Worm (Caenorhabditis elegans) whole organism, L1 larva: ENCODE results near the gene add-1.
A peak's percentile ranks its signal among the peaks of the same experiment; 100 is the strongest.

ENCODE experiments used
- C04F5.9 ChIP-seq: sonication (generic microtip); optimal IDR thresholded peaks from 2 replicates; lab custom pipeline; 2016; ENCODE audit warnings: missing genetic modification characterization, missing compliant biosample characterization
- C16A3.4 ChIP-seq: fragments of 150-350 bp; optimal IDR thresholded peaks from 2 replicates; lab custom pipeline; 2014; ENCODE audit warnings: missing biosample characterization, missing genetic modification characterization
- F16B12.6 ChIP-seq: fragments of 150-350 bp; optimal IDR thresholded peaks from 2 replicates; lab custom pipeline; 2014; ENCODE audit warnings: missing biosample characterization, missing genetic modification characterization
- Y116A8C.19 ChIP-seq: sonication (generic microtip); optimal IDR thresholded peaks from 2 replicates; lab custom pipeline; 2016; ENCODE audit warnings: missing compliant biosample characterization, missing genetic modification characterization, borderline replicate concordance
- aha-1 ChIP-seq: fragments of 150-350 bp; optimal IDR thresholded peaks from 2 replicates; lab custom pipeline; 2014; ENCODE audit warnings: missing biosample characterization, missing genetic modification characterization
- blmp-1 ChIP-seq: fragments of 150-350 bp; optimal IDR thresholded peaks from 2 replicates; lab custom pipeline; 2014; ENCODE audit warnings: missing biosample characterization, missing genetic modification characterization
- ceh-82 ChIP-seq, 3 experiments: fragments of 150-350 bp in 1 of 3; sonication (generic microtip) in 2 of 3; optimal IDR thresholded peaks; 2 replicates each; lab custom pipeline; 2014 to 2017; ENCODE audit warnings: missing biosample characterization in 3 of 3, missing genetic modification characterization in 3 of 3
- ceh-90 ChIP-seq: sonication (generic microtip); optimal IDR thresholded peaks from 2 replicates; lab custom pipeline; 2016; ENCODE audit warnings: missing genetic modification characterization, missing compliant biosample characterization
- ces-1 ChIP-seq: fragments of 150-350 bp; optimal IDR thresholded peaks from 2 replicates; lab custom pipeline; 2014; ENCODE audit warnings: missing biosample characterization, missing genetic modification reagents, missing genetic modification characterization
- efl-3 ChIP-seq: fragments of 200-800 bp; sonication (Bioruptor generic); optimal IDR thresholded peaks from 2 replicates; lab custom pipeline; 2018; ENCODE audit warnings: mild to moderate bottlenecking, missing genetic modification characterization, missing compliant biosample characterization
- egl-27 ChIP-seq, 2 experiments: fragments of 150-350 bp in 1 of 2; sonication (generic microtip); optimal IDR thresholded peaks; 3 replicates each; lab custom pipeline; 2017 to 2018; ENCODE audit warnings: missing biosample characterization in 2 of 2, missing genetic modification characterization in 2 of 2, missing genetic modification reagents in 2 of 2
- elt-3 ChIP-seq, 6 experiments: fragments of 150-350 bp in 1 of 6; sonication (generic microtip); optimal IDR thresholded peaks; 2 replicates each; lab custom pipeline; 2017 to 2018; ENCODE audit warnings: missing biosample characterization in 6 of 6, missing genetic modification characterization in 6 of 6, inconsistent platforms in 1 of 6
- fos-1 ChIP-seq: fragments of 150-350 bp; optimal IDR thresholded peaks from 2 replicates; lab custom pipeline; 2014; ENCODE audit warnings: missing biosample characterization, missing genetic modification characterization
- grh-1 ChIP-seq: fragments of 200-800 bp; sonication (Bioruptor generic); IDR thresholded peaks from 2 replicates; pipeline ENCODE4 v1.3.6; 2022; ENCODE audit warnings: missing genetic modification reagents, missing genetic modification characterization, missing compliant biosample characterization
- hlh-17 ChIP-seq: fragments of 200-800 bp; sonication (Bioruptor generic); optimal IDR thresholded peaks from 2 replicates; lab custom pipeline; 2018; ENCODE audit warnings: missing genetic modification characterization, mild to moderate bottlenecking, missing compliant biosample characterization, moderate library complexity, borderline replicate concordance
- hlh-4 ChIP-seq: sonication (generic microtip); optimal IDR thresholded peaks from 2 replicates; lab custom pipeline; 2016; ENCODE audit warnings: mild to moderate bottlenecking, missing genetic modification characterization, missing compliant biosample characterization
- hpl-2 ChIP-seq: fragments of 150-350 bp; optimal IDR thresholded peaks from 2 replicates; lab custom pipeline; 2014; ENCODE audit warnings: missing biosample characterization, missing genetic modification reagents, missing genetic modification characterization
- lin-13 ChIP-seq: fragments of 150-350 bp; optimal IDR thresholded peaks from 2 replicates; lab custom pipeline; 2014; ENCODE audit warnings: missing biosample characterization, missing genetic modification reagents, missing genetic modification characterization
- lin-14 ChIP-seq: fragments of 200-800 bp; sonication (Bioruptor generic); optimal IDR thresholded peaks from 2 replicates; lab custom pipeline; 2018; ENCODE audit warnings: mild to moderate bottlenecking, missing genetic modification characterization, moderate library complexity, missing compliant biosample characterization
- lin-35 ChIP-seq, 2 experiments: fragments of 150-350 bp; optimal IDR thresholded peaks; 2 replicates each; lab custom pipeline; 2014; ENCODE audit warnings: missing biosample characterization in 2 of 2, missing genetic modification characterization in 2 of 2, missing genetic modification reagents in 2 of 2
- lsy-2 ChIP-seq, 2 experiments: fragments of 150-350 bp; optimal IDR thresholded peaks; 2 replicates each; lab custom pipeline; 2014; ENCODE audit warnings: missing biosample characterization in 2 of 2, missing genetic modification characterization in 2 of 2
- mab-9 ChIP-seq: fragments of 200-800 bp; sonication (Bioruptor generic); IDR thresholded peaks from 2 replicates; pipeline ENCODE4 v1.3.6; 2022; ENCODE audit warnings: missing genetic modification reagents, missing genetic modification characterization, missing compliant biosample characterization
- mdl-1 ChIP-seq, 2 experiments: fragments of 150-350 bp; optimal IDR thresholded peaks; 2 replicates each; lab custom pipeline; 2014 to 2017; ENCODE audit warnings: missing biosample characterization in 2 of 2, missing genetic modification characterization in 2 of 2, inconsistent platforms in 1 of 2
- mep-1 ChIP-seq: fragments of 150-350 bp; optimal IDR thresholded peaks from 2 replicates; lab custom pipeline; 2014; ENCODE audit warnings: missing biosample characterization, missing genetic modification characterization
- nhr-11 ChIP-seq: fragments of 150-350 bp; optimal IDR thresholded peaks from 2 replicates; lab custom pipeline; 2014; ENCODE audit warnings: missing biosample characterization, missing genetic modification characterization
- nhr-20 ChIP-seq: sonication (generic microtip); optimal IDR thresholded peaks from 2 replicates; lab custom pipeline; 2016; ENCODE audit warnings: mild to moderate bottlenecking, missing genetic modification characterization, missing compliant biosample characterization
- nhr-47 ChIP-seq: sonication (generic microtip); optimal IDR thresholded peaks from 2 replicates; lab custom pipeline; 2016; ENCODE audit warnings: mild to moderate bottlenecking, missing genetic modification characterization, moderate library complexity, missing compliant biosample characterization
- nhr-71 ChIP-seq: sonication (generic microtip); optimal IDR thresholded peaks from 2 replicates; lab custom pipeline; 2016; ENCODE audit warnings: mild to moderate bottlenecking, missing genetic modification characterization, moderate library complexity, missing compliant biosample characterization
- nhr-84 ChIP-seq: sonication (generic microtip); optimal IDR thresholded peaks from 2 replicates; lab custom pipeline; 2017; ENCODE audit warnings: missing biosample characterization, missing genetic modification characterization
- nhr-85 ChIP-seq: sonication (generic microtip); peaks from one replicate; lab custom pipeline; 2016; ENCODE audit warnings: missing genetic modification characterization, inconsistent platforms, missing compliant biosample characterization
- rnt-1 ChIP-seq: sonication (generic microtip); optimal IDR thresholded peaks from 2 replicates; lab custom pipeline; 2016; ENCODE audit warnings: mild to moderate bottlenecking, missing genetic modification characterization, moderate library complexity, missing compliant biosample characterization
- snu-23 ChIP-seq: sonication (generic microtip); optimal IDR thresholded peaks from 2 replicates; lab custom pipeline; 2016; ENCODE audit warnings: missing genetic modification characterization, missing compliant biosample characterization
- tbx-2 ChIP-seq: sonication (generic microtip); optimal IDR thresholded peaks from 2 replicates; lab custom pipeline; 2016; ENCODE audit warnings: missing genetic modification characterization, missing compliant biosample characterization
- unc-62 ChIP-seq: fragments of 150-350 bp; optimal IDR thresholded peaks from 2 replicates; lab custom pipeline; 2014; ENCODE audit warnings: missing biosample characterization, missing genetic modification reagents, missing genetic modification characterization
- unc-86 ChIP-seq: sonication (generic microtip); optimal IDR thresholded peaks from 2 replicates; lab custom pipeline; 2016; ENCODE audit warnings: missing genetic modification characterization, missing compliant biosample characterization
- xbp-1 ChIP-seq: sonication (generic microtip); optimal IDR thresholded peaks from 2 replicates; lab custom pipeline; 2016; ENCODE audit warnings: missing genetic modification characterization, missing compliant biosample characterization
- zag-1 ChIP-seq: fragments of 150-350 bp; optimal IDR thresholded peaks from 2 replicates; lab custom pipeline; 2014; ENCODE audit warnings: missing biosample characterization, missing genetic modification characterization
- ztf-4 ChIP-seq: fragments of 150-350 bp; optimal IDR thresholded peaks from 2 replicates; lab custom pipeline; 2014; ENCODE audit warnings: missing biosample characterization, missing genetic modification characterization

Gene add-1

ce11 chrX:4899623-4900022, 39.8 kb upstream of the add-1 start (continued):
- TF ChIP-seq egl-27 (tag; optimal IDR thresholded peaks at IDR 0.05; lab: Kevin White, UChicago) (no peak), mab-9 (GFP tag; lab: Robert Waterston, UW) (no peak)

DNA sequence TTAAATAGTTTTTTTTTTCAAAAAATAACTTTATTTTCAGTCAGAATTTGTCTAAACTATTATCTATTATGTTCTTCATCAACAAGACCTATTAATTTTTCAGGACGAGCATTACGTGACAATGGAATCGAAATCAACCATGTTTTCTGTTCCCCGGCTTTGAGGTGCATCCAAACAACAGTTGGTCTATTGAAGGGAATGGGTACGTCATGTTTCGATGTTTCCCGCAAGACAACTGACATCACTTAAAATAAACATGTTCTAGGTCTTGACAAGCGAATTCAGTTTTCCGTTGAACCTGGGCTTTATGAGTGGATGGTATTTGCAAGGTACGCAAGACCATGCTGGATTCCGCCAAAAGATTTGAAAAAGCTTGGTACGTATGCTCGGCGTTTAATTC, 35.4 kb upstream of the add-1 start:
- TF ChIP-seq hlh-17 (GFP tag; lab: Kevin White, UChicago) (no peak), hpl-2 (GFP tag; lab: Kevin White, UChicago) (no peak), lin-14 (GFP tag; lab: Kevin White, UChicago) (peak; percentile 51), ces-1 (GFP tag; lab: Kevin White, UChicago) (no peak), rnt-1 (tag; lab: Kevin White, UChicago) (peak; percentile 61), fos-1 (no peak), nhr-71 (tag; lab: Kevin White, UChicago) (peak; percentile 12), grh-1 (GFP tag; lab: Robert Waterston, UW) (no peak), blmp-1 (tag; lab: Kevin White, UChicago) (no peak), Y116A8C.19 (no peak)

DNA sequence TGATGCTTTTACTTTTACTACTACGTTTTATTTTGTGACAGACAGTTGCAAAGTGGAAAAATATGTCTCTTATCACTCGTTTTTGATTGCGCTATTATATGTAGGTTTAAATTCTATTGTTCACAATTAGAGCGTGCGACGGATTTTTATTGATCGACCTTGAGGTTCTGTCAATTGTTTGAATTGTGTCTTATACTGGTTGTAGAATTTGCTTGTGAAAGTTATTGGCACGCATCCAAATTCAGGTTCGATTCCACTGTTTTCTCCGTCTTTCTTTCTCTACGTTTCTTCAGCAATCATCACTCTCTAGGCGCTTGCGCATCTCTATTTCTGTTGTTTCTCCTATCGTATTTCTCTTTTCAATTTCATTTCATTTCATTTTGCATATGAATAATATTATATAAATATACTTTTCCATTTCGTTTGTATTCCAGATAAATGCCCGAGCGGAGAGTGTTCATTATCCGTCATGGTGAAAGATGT, 33.8 kb upstream of the add-1 start, which contains the start of gene T07F12.1:
TSS of gene T07F12.1 (plus strand) at position 433 of the 483 bp plus-strand sequence.
- peak in 1 of 2 experiments; percentile 20 for TF ChIP-seq mdl-1 (tag; optimal IDR thresholded peaks at IDR 0.05; lab: Kevin White, UChicago)
- TF ChIP-seq nhr-84, result no peak
- no peak for TF ChIP-seq ceh-82 (tag; optimal IDR thresholded peaks at IDR 0.05; lab: Kevin White, UChicago)
- TF ChIP-seq unc-62 (GFP tag; lab: Kevin White, UChicago), result no peak
- TF ChIP-seq xbp-1 (tag; lab: Kevin White, UChicago), result peak; percentile 6
- no peak for TF ChIP-seq aha-1 (tag; lab: Kevin White, UChicago)
- TF ChIP-seq nhr-11 (tag; lab: Kevin White, UChicago), result no peak
- TF ChIP-seq lin-14 (GFP tag; lab: Kevin White, UChicago), result peak; percentile 80
- TF ChIP-seq ceh-90 (tag; lab: Kevin White, UChicago), result no peak
- TF ChIP-seq C04F5.9 (tag; lab: Kevin White, UChicago), result no peak
- peak; percentile 39 for TF ChIP-seq nhr-71 (tag; lab: Kevin White, UChicago)
- TF ChIP-seq blmp-1 (tag; lab: Kevin White, UChicago), result peak; percentile 98
- no peak for TF ChIP-seq unc-86 (tag; lab: Kevin White, UChicago)
- peak; percentile 56 for TF ChIP-seq nhr-20 (tag; lab: Kevin White, UChicago)
- TF ChIP-seq lsy-2 (tag; optimal IDR thresholded peaks at IDR 0.05; lab: Kevin White, UChicago), result peak in 1 of 2 experiments; percentile 27
- peak; percentile 37 for TF ChIP-seq nhr-47 (tag; lab: Kevin White, UChicago)
- peak; percentile 97 for TF ChIP-seq nhr-85 (tag; lab: Kevin White, UChicago)
- peak; percentile 21 for TF ChIP-seq tbx-2 (tag; lab: Kevin White, UChicago)
- no peak for TF ChIP-seq hpl-2 (GFP tag; lab: Kevin White, UChicago)
- peak; percentile 54 for TF ChIP-seq snu-23 (GFP tag; lab: Kevin White, UChicago)
- TF ChIP-seq elt-3 (tag; optimal IDR thresholded peaks at IDR 0.05; lab: Kevin White, UChicago), result peak in 2 of 6 experiments; percentile 57 to 66
- TF ChIP-seq ztf-4 (tag; lab: Kevin White, UChicago), result no peak
- TF ChIP-seq rnt-1 (tag; lab: Kevin White, UChicago), result no peak
- TF ChIP-seq lin-35 (GFP tag; optimal IDR thresholded peaks at IDR 0.05; lab: Kevin White, UChicago), result peak in 1 of 2 experiments; percentile 32
- TF ChIP-seq C16A3.4 (tag; lab: Kevin White, UChicago), result no peak
- TF ChIP-seq F16B12.6, result peak; percentile 1
- TF ChIP-seq efl-3 (GFP tag; lab: Kevin White, UChicago), result no peak
- no peak for TF ChIP-seq hlh-4
- TF ChIP-seq zag-1 (tag; lab: Kevin White, UChicago), result no peak
- TF ChIP-seq lin-13 (GFP tag; lab: Kevin White, UChicago), result no peak
- TF ChIP-seq mep-1, result peak; percentile 58
- peak; percentile 75 for TF ChIP-seq grh-1 (GFP tag; lab: Robert Waterston, UW)
